Fruit fly (Drosophila melanogaster) S2 (cell line): ENCODE measurements around the gene CG15719.

Source experiments
- CG8478 ChIP-seq: fragments of >200 bp; optimal IDR thresholded peaks from 2 replicates; lab custom pipeline; 2018
- CTCF ChIP-seq, 2 experiments: fragments of >200 bp; optimal IDR thresholded peaks; 2 replicates each; lab custom pipeline; 2018

dm6 chrX:13023777-13024176 lies 19.1 kb upstream of the CG15719 start:
- TF ChIP-seq CG8478 (no peak), CTCF (optimal IDR thresholded peaks at IDR 0.05; lab: Kevin White, UChicago) (no peak)
